Fruit fly (Drosophila melanogaster) whole organism, prepupa: ENCODE results near the gene ens.
A peak's percentile ranks its signal among the peaks of the same experiment; 100 is the strongest.

ENCODE experiments used
- CG10669 ChIP-seq: fragments of 200-800 bp; sonication (Bioruptor generic); optimal IDR thresholded peaks from 3 replicates; lab custom pipeline; 2018; ENCODE audit warnings: missing biosample characterization, mild to moderate bottlenecking, missing genetic modification characterization, moderate library complexity
- CG11294 ChIP-seq: fragments of 200-800 bp; sonication (Bioruptor generic); IDR thresholded peaks from 2 replicates; pipeline ENCODE4 v1.3.6; 2022; ENCODE audit warnings: missing biosample characterization, missing genetic modification characterization
- CG3032 ChIP-seq: fragments of 200-800 bp; optimal IDR thresholded peaks from 2 replicates; lab custom pipeline; 2019; ENCODE audit warnings: missing biosample characterization, mild to moderate bottlenecking, missing genetic modification characterization, moderate library complexity
- CG31627 ChIP-seq: fragments of 200-800 bp; sonication (Bioruptor generic); optimal IDR thresholded peaks from 3 replicates; lab custom pipeline; 2016; ENCODE audit warnings: missing biosample characterization, missing genetic modification characterization
- CG6854 ChIP-seq: fragments of 200-800 bp; sonication (Bioruptor generic); optimal IDR thresholded peaks from 2 replicates; lab custom pipeline; 2017; ENCODE audit warnings: missing biosample characterization, mild to moderate bottlenecking, missing genetic modification characterization
- OdsH ChIP-seq: fragments of 200-800 bp; sonication (Bioruptor generic); optimal IDR thresholded peaks from 3 replicates; lab custom pipeline; 2016; ENCODE audit warnings: missing biosample characterization, missing genetic modification characterization
- fkh ChIP-seq: fragments of 200-800 bp; sonication (Bioruptor generic); optimal IDR thresholded peaks from 3 replicates; lab custom pipeline; 2017; ENCODE audit warnings: missing biosample characterization, mild to moderate bottlenecking, missing genetic modification characterization, moderate library complexity

dm6 chr3L:4108844-4109494 lies 25.4 kb downstream of the ens start:
- TF ChIP-seq CG11294 (GFP tag; lab: Robert Waterston, UW) (peak; percentile 27; the same call in 1 of the 2 replicates), CG10669 (GFP tag; lab: Kevin White, UChicago) (peak; percentile 59), CG6854 (GFP tag; lab: Kevin White, UChicago) (no peak), CG3032 (tag; lab: Kevin White, UChicago) (peak; percentile 69), fkh (GFP tag; lab: Kevin White, UChicago) (peak; percentile 6), CG31627 (GFP tag; lab: Kevin White, UChicago) (peak; percentile 59), OdsH (peak; percentile 69)
